Worm (Caenorhabditis elegans) whole organism, early embryonic: ENCODE data around the gene mrps-28.

Source experiments
- B0310.2 ChIP-seq: sonication (generic microtip); optimal IDR thresholded peaks from 2 replicates; lab custom pipeline; 2016; ENCODE audit warnings: mild to moderate bottlenecking, missing genetic modification characterization, missing compliant biosample characterization
- F13C5.2 ChIP-seq: sonication (generic microtip); optimal IDR thresholded peaks from 2 replicates; lab custom pipeline; 2017; ENCODE audit warnings: mild to moderate bottlenecking, missing genetic modification characterization, inconsistent platforms, missing compliant biosample characterization
- aly-1 ChIP-seq: sonication (generic microtip); optimal IDR thresholded peaks from 2 replicates; lab custom pipeline; 2016; ENCODE audit warnings: missing genetic modification characterization, missing compliant biosample characterization
- ama-1 ChIP-seq: fragments of 150-350 bp; optimal IDR thresholded peaks from 2 replicates; lab custom pipeline; 2014
- ceh-13 ChIP-seq: fragments of 200-800 bp; sonication (Bioruptor generic); optimal IDR thresholded peaks from 2 replicates; lab custom pipeline; 2018; ENCODE audit warnings: mild to moderate bottlenecking, missing genetic modification characterization, missing compliant biosample characterization
- ceh-36 ChIP-seq: sonication (generic microtip); optimal IDR thresholded peaks from 2 replicates; lab custom pipeline; 2016; ENCODE audit warnings: missing genetic modification characterization, inconsistent platforms, missing compliant biosample characterization
- ets-7 ChIP-seq: sonication (generic microtip); optimal IDR thresholded peaks from 2 replicates; lab custom pipeline; 2016; ENCODE audit warnings: missing genotype, missing genetic modification characterization, missing compliant biosample characterization
- flt-1 ChIP-seq: fragments of 200-800 bp; sonication (Bioruptor generic); IDR thresholded peaks from 2 replicates; pipeline ENCODE4 v1.3.6; 2022; ENCODE audit warnings: missing genetic modification characterization, missing compliant biosample characterization
- hmbx-1 ChIP-seq: sonication (generic microtip); optimal IDR thresholded peaks from 2 replicates; lab custom pipeline; 2016; ENCODE audit warnings: mild to moderate bottlenecking, missing genetic modification characterization, missing compliant biosample characterization
- hmg-4 ChIP-seq: fragments of 200-800 bp; sonication (Bioruptor generic); optimal IDR thresholded peaks from 2 replicates; lab custom pipeline; 2018; ENCODE audit warnings: mild to moderate bottlenecking, missing genetic modification characterization, missing compliant biosample characterization
- hnd-1 ChIP-seq: sonication (generic microtip); optimal IDR thresholded peaks from 2 replicates; lab custom pipeline; 2016; ENCODE audit warnings: missing genetic modification characterization, missing compliant biosample characterization
- pes-1 ChIP-seq: fragments of 200-800 bp; sonication (Bioruptor generic); IDR thresholded peaks from 2 replicates; pipeline ENCODE4 v1.3.6; 2022; ENCODE audit warnings: missing genetic modification reagents, missing genetic modification characterization, missing compliant biosample characterization
- scrt-1 ChIP-seq: fragments of 200-800 bp; sonication (Bioruptor generic); IDR thresholded peaks from 2 replicates; pipeline ENCODE4 v1.3.6; 2022; ENCODE audit warnings: missing genetic modification characterization, missing compliant biosample characterization
- sea-1 ChIP-seq: fragments of 200-800 bp; sonication (Bioruptor generic); conservative IDR thresholded peaks from 2 replicates; pipeline ENCODE4 v1.3.6; 2022; ENCODE audit warnings: missing genetic modification characterization, missing compliant biosample characterization
- tbx-11 ChIP-seq: fragments of 200-800 bp; sonication (Bioruptor generic); IDR thresholded peaks from 2 replicates; pipeline ENCODE4 v1.3.6; 2022; ENCODE audit warnings: missing genetic modification characterization, missing compliant biosample characterization
- tbx-37 ChIP-seq: fragments of 200-800 bp; sonication (Bioruptor generic); conservative IDR thresholded peaks from 2 replicates; pipeline ENCODE4 v1.3.6; 2022; ENCODE audit warnings: missing genetic modification reagents, missing genetic modification characterization, missing compliant biosample characterization
- tra-4 ChIP-seq: sonication (generic microtip); optimal IDR thresholded peaks from 2 replicates; lab custom pipeline; 2017; ENCODE audit warnings: missing genetic modification characterization, missing compliant biosample characterization

Gene mrps-28

DNA sequence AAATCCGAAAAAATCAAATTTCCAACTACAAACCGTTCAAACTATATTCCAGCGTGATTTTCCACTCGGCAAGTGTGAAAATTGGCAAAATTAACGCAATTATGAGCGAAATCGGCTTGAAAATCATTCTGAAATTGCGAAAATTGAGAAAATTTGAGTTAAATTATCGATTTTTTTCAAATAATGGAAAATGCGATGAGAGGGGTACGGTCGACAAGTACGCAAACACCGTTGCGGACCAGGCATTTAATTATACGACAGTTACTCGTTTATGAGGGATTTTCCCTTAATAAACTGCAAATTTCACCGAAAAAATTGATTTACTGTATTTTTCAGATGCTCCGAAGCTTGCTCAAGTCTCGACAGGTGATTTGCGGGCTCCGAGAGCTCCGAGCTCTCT is at the start of gene mrps-28, which contains the start of gene Y43F8C.7:
mrps-28 (plus strand) TSS at position 337 of the 400 bp plus-strand sequence.
Y43F8C.7 (minus strand) TSS at position 128 of the 400 bp plus-strand sequence.
- TF ChIP-seq flt-1 (no peak), hnd-1 (tag; lab: Kevin White, UChicago) (no peak), scrt-1 (GFP tag; lab: Robert Waterston, UW) (no peak), hmbx-1 (tag; lab: Kevin White, UChicago) (no peak), B0310.2 (tag; lab: Kevin White, UChicago) (no peak), hmg-4 (no peak), tbx-11 (GFP tag; lab: Robert Waterston, UW) (no peak), F13C5.2 (no peak), sea-1 (no peak), ama-1 (lab: Kevin White, UChicago) (no peak), ceh-36 (no peak), pes-1 (no peak), tbx-37 (no peak)

DNA sequence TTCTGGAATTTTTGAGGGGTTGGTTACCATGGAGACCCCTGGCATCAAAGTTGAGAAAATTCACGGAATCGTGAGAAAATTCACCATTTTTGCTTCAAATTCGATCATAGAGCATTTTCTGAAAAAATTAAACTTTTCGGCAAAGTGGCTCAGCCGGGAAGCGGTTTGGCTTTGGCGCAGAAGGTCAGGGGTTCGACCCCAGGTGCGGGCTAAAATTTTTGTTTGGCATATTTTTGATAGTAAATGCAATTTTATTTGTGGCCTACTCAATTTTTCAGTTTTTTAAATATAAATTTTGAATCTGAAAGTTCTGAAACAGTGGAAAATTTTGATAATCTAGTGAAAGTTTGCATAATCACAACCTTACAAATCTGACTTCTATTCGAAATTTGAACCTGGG is 45.0 kb upstream of the mrps-28 start:
- TF ChIP-seq tra-4 (tag; lab: Kevin White, UChicago) (no peak), hmbx-1 (tag; lab: Kevin White, UChicago) (no peak), ama-1 (lab: Kevin White, UChicago) (no peak), ceh-13 (GFP tag; lab: Kevin White, UChicago) (no peak)

DNA sequence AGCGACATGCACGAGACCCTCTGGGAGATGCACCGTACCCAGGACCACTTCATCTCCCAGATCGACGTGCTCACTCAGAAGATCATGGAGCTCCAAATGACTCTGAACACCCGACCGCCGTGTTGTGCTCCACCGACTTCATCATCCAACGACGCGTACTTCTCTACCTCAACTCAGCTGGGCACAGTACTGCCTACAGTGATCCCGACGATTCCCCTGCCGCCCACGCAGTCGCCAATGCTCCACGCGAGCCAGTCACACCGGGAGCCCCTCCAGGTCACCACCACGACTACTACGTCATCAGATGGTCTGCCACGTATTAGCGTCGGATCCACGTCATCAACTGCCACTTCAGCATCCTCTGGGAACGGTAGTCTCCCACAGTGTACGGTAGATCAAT is 38.6 kb upstream of the mrps-28 start:
- TF ChIP-seq hmbx-1 (tag; lab: Kevin White, UChicago) (no peak), scrt-1 (GFP tag; lab: Robert Waterston, UW) (no peak), ceh-36 (no peak), hmg-4 (no peak), tbx-11 (GFP tag; lab: Robert Waterston, UW) (no peak), sea-1 (no peak), flt-1 (no peak), ceh-13 (GFP tag; lab: Kevin White, UChicago) (no peak), tra-4 (tag; lab: Kevin White, UChicago) (no peak), F13C5.2 (no peak), aly-1 (tag; lab: Kevin White, UChicago) (no peak), hnd-1 (tag; lab: Kevin White, UChicago) (no peak), ama-1 (lab: Kevin White, UChicago) (no peak), ets-7 (tag; lab: Kevin White, UChicago) (no peak), pes-1 (no peak), tbx-37 (no peak), B0310.2 (tag; lab: Kevin White, UChicago) (no peak)

DNA sequence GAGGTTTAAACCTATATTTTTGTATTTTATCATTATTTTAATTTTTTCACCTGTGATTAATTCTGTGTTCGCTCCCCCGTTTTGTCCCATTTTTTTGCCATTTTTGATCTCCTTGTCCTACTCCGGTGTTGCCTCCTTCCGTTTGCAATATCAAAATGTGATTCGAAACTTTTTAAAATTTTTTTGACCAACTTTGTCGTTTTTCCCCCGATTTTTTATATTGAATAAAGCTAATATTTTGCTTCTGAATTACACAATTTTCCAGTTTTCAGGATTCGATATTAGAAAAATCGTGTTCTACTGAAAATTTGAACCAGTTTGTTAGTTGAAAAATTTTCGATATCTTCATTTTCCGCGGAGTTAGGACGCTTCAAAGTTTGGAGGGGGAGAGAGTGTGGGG is 38.2 kb upstream of the mrps-28 start, which contains the start of gene nlp-25:
nlp-25 (plus strand) TSS at position 301 of the 400 bp plus-strand sequence.
- no peak for TF ChIP-seq F13C5.2

DNA sequence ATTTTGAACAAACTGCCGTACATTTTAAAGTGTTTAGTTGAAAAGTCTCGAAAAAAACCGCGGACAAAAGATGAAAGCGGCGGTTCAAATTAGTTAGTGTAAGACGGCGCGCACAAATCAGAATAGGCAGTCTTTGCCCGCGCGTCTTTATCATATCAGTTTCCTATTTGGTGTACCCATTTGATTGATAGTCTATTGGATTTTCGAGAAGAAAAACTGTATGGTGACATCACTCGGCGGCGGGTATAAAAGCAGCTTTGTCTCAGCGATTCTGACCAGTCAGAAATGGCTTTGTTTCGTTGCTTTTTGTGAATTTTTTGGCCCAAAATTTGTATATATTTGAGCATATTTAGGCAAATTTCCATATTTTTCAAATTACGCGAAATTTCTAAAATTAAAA is 35.4 kb upstream of the mrps-28 start:
- TF ChIP-seq flt-1 (no peak), ceh-13 (GFP tag; lab: Kevin White, UChicago) (no peak), ama-1 (lab: Kevin White, UChicago) (no peak), ceh-36 (no peak), B0310.2 (tag; lab: Kevin White, UChicago) (no peak), pes-1 (no peak), F13C5.2 (no peak), tbx-11 (GFP tag; lab: Robert Waterston, UW) (no peak), sea-1 (no peak), tra-4 (tag; lab: Kevin White, UChicago) (no peak), scrt-1 (GFP tag; lab: Robert Waterston, UW) (no peak), aly-1 (tag; lab: Kevin White, UChicago) (no peak)

DNA sequence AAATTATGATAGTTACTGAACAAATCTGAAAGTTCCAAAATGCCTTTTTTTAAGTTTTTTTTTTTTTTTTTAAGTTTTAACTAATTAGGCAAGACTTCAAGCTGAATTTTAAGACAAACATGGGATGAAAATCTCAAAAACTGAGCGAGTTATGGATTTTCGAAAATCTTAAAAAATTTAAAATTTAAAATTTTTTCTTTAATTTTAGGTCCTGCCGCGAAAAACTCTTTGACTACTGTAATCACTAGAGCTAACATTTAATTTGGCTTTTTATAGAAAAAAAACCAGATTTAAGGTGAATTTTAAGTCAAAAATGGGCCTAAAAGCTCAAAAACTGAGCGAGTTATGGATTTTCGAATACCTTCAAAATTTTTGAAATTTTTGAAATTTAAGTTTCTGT is 34.8 kb upstream of the mrps-28 start, which contains the start of gene grsp-1:
grsp-1 (plus strand) TSS at position 301 of the 400 bp plus-strand sequence.
- TF ChIP-seq pes-1: no peak
- no peak for TF ChIP-seq tbx-37
- no peak for TF ChIP-seq tbx-11 (GFP tag; lab: Robert Waterston, UW)
- TF ChIP-seq scrt-1 (GFP tag; lab: Robert Waterston, UW): no peak
- TF ChIP-seq ceh-13 (GFP tag; lab: Kevin White, UChicago): no peak
- TF ChIP-seq hmg-4: no peak
- TF ChIP-seq ama-1 (lab: Kevin White, UChicago): no peak
- no peak for TF ChIP-seq aly-1 (tag; lab: Kevin White, UChicago)

DNA sequence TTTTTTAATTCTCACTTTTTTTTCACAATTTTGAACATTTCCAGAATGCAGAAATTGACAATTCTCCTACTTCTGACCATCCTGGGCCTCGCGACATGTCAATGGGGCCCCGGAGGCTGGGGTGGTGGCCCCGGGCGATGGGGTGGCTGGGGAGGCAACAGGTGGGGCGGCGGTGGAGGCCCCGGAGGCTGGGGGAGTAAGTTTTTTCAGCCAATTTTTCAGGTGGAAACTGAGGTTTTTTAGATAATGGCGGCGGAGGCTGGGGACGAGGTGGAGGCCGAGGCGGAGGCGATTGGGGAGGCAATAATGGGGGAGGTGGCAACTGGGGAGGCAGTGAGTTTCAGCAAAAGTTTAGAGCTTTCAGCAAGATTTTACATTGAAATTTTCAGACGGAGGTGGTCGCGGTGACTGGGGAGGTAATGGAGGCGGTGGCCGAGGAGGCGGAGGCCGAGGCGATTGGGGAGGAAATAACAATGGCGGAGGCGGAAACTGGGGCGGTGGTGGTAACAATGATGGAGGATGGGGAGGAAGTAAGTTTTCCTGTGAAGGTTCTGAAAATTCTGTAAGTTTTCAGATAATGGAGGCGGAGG is 33.8 kb upstream of the mrps-28 start:
- TF ChIP-seq aly-1 (tag; lab: Kevin White, UChicago): no peak
- no peak for TF ChIP-seq tra-4 (tag; lab: Kevin White, UChicago)
- TF ChIP-seq F13C5.2: no peak
- TF ChIP-seq sea-1: no peak
- TF ChIP-seq hmg-4: no peak
- no peak for TF ChIP-seq hmbx-1 (tag; lab: Kevin White, UChicago)
- TF ChIP-seq ets-7 (tag; lab: Kevin White, UChicago): no peak
- no peak for TF ChIP-seq tbx-11 (GFP tag; lab: Robert Waterston, UW)
- TF ChIP-seq tbx-37: no peak
- TF ChIP-seq pes-1: no peak
- no peak for TF ChIP-seq scrt-1 (GFP tag; lab: Robert Waterston, UW)
- no peak for TF ChIP-seq ama-1 (lab: Kevin White, UChicago)
- no peak for TF ChIP-seq ceh-36
- TF ChIP-seq ceh-13 (GFP tag; lab: Kevin White, UChicago): no peak

DNA sequence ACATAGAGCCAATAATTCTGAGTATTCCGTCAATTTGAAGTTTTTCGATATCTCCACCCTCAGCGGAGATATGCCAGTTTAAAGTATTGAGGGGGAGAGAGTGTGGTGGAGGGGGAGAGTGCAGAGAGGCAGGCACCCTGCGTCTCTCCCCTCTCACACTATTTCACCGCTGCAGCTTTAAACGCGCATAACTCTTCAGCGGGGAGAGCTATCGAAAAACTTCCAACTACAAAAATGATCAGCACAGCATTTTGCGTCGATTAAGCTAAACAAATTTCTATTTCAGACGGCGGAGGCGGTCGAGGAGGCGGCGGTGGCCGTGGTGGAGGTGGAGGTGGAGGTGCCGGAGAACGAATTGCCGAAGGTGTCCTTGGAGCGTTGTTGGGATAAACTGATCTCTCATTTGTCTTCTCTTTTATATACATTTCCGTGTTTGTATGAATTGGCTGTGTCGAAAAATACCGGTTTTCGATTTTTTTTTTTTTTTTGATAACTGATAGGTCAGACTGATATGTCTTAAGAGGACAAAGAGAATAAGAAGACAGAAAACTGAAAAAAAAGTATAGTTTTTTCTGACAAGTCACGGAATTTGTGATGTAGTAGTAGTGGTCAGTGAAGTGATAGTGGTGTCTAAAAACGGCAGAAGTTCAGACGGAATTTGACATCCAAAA is 32.2 kb upstream of the mrps-28 start:
- TF ChIP-seq tra-4 (tag; lab: Kevin White, UChicago) (no peak), B0310.2 (tag; lab: Kevin White, UChicago) (no peak), tbx-37 (no peak), scrt-1 (GFP tag; lab: Robert Waterston, UW) (no peak), hmg-4 (no peak), ets-7 (tag; lab: Kevin White, UChicago) (no peak)
